Worm (Caenorhabditis elegans): ENCODE measurements around the gene ceh-83.

The ceh-83 gene

ce11 chrII:1724314-1724713, 12.0 kb downstream of the ceh-83 start, which contains the start of gene fbxb-11:
Gene fbxb-11 (plus strand): TSS chrII:1724614.
- TF ChIP-seq ceh-30 (tag; optimal IDR thresholded peaks at IDR 0.05), result no peak
- TF ChIP-seq pax-1 (tag; optimal IDR thresholded peaks at IDR 0.05), result no peak
- TF ChIP-seq hlh-30 (tag; optimal IDR thresholded peaks at IDR 0.05; ENCODE audit: insufficient read depth), result no peak
- TF ChIP-seq fax-1 (tag; optimal IDR thresholded peaks at IDR 0.05), result no peak
- no peak for TF ChIP-seq pha-2 (tag; optimal IDR thresholded peaks at IDR 0.05)
- TF ChIP-seq ceh-31 (tag; optimal IDR thresholded peaks at IDR 0.05), result no peak
- no peak for TF ChIP-seq ref-2 (tag; optimal IDR thresholded peaks at IDR 0.05)
- no peak for TF ChIP-seq mec-3 (tag; optimal IDR thresholded peaks at IDR 0.05; ENCODE audit: borderline replicate concordance)
- TF ChIP-seq unc-55 (GFP tag; optimal IDR thresholded peaks at IDR 0.05), result no peak
- no peak for TF ChIP-seq ceh-6 (GFP tag; optimal IDR thresholded peaks at IDR 0.05)
- TF ChIP-seq pat-9 (tag; optimal IDR thresholded peaks at IDR 0.05), result no peak
- TF ChIP-seq ceh-18 (tag; optimal IDR thresholded peaks at IDR 0.05), result no peak
- TF ChIP-seq sox-2 (GFP tag; IDR thresholded peaks at IDR 0.05), result no peak

- TF ChIP-seq ceh-31 (tag; optimal IDR thresholded peaks at IDR 0.05) (no peak), ceh-19 (GFP tag; optimal IDR thresholded peaks at IDR 0.05) (no peak), ahr-1 (tag; optimal IDR thresholded peaks at IDR 0.05) (no peak), pha-2 (tag; optimal IDR thresholded peaks at IDR 0.05) (no peak), unc-42 (tag; optimal IDR thresholded peaks at IDR 0.05) (no peak), ceh-9 (tag; optimal IDR thresholded peaks at IDR 0.05) (no peak), nhr-232 (tag; optimal IDR thresholded peaks at IDR 0.05) (no peak)
These were observed 13.9 kb downstream of the ceh-83 start, which contains the start of the genes fbxb-5 and btb-8 for ce11 chrII:1722394-1722793. Gene fbxb-5 (minus strand): TSS chrII:1722494. Gene btb-8 (plus strand): TSS chrII:1722770.

- no peak for TF ChIP-seq Y22D7AL.16 (tag; optimal IDR thresholded peaks at IDR 0.05)
- TF ChIP-seq hlh-15 (tag; optimal IDR thresholded peaks at IDR 0.05), result no peak
- TF ChIP-seq sox-2 (GFP tag; IDR thresholded peaks at IDR 0.05), result no peak
- TF ChIP-seq ceh-48 (tag; optimal IDR thresholded peaks at IDR 0.05), result no peak
These were observed 17.2 kb downstream of the ceh-83 start, which contains the start of gene fbxb-48 for ce11 chrII:1719153-1719552. Gene fbxb-48 (minus strand): TSS chrII:1719253.

ce11 chrII:1714772-1715353, 21.5 kb downstream of the ceh-83 start, which contains the start of gene btb-6:
Gene btb-6 (plus strand): TSS chrII:1715303.
- TF ChIP-seq hlh-30 (tag; optimal IDR thresholded peaks at IDR 0.05; ENCODE audit: insufficient read depth) (no peak), K09A11.1 (tag; optimal IDR thresholded peaks at IDR 0.05; ENCODE audit: insufficient read depth) (no peak), pat-9 (tag; optimal IDR thresholded peaks at IDR 0.05) (no peak), ceh-22 (tag; optimal IDR thresholded peaks at IDR 0.05) (no peak), syd-9 (tag; optimal IDR thresholded peaks at IDR 0.05) (no peak), ref-2 (tag; optimal IDR thresholded peaks at IDR 0.05) (no peak), hlh-6 (tag; optimal IDR thresholded peaks at IDR 0.05) (no peak), dve-1 (tag; optimal IDR thresholded peaks at IDR 0.05) (no peak), C08G9.2 (tag; optimal IDR thresholded peaks at IDR 0.05) (no peak), nhr-11 (tag; optimal IDR thresholded peaks at IDR 0.05) (no peak)

- TF ChIP-seq pha-2 (tag; optimal IDR thresholded peaks at IDR 0.05) (no peak), elt-4 (tag; optimal IDR thresholded peaks at IDR 0.05) (no peak), mec-3 (tag; optimal IDR thresholded peaks at IDR 0.05; ENCODE audit: borderline replicate concordance) (no peak), zip-5 (tag; optimal IDR thresholded peaks at IDR 0.05) (no peak), ceh-24 (tag; optimal IDR thresholded peaks at IDR 0.05) (no peak), ceh-18 (tag; optimal IDR thresholded peaks at IDR 0.05) (no peak), pax-1 (tag; optimal IDR thresholded peaks at IDR 0.05) (no peak), C08G9.2 (tag; optimal IDR thresholded peaks at IDR 0.05) (no peak), che-1 (tag; optimal IDR thresholded peaks at IDR 0.05) (no peak), pha-4 (tag; optimal IDR thresholded peaks at IDR 0.05) (no peak), elt-2 (tag; optimal IDR thresholded peaks at IDR 0.05) (no peak), lim-6 (tag; optimal IDR thresholded peaks at IDR 0.05) (no peak), lin-11 (tag; optimal IDR thresholded peaks at IDR 0.05) (no peak), ahr-1 (tag; optimal IDR thresholded peaks at IDR 0.05) (no peak)
These were observed 23.4 kb downstream of the ceh-83 start, which contains the start of gene btb-7 for ce11 chrII:1712938-1713337. Gene btb-7 (plus strand): TSS chrII:1713238.
